In genomic region chrII:11636617-11637016, ce11 we compare ENCODE assay signal across 5 worm cellular contexts.
TF ChIP-seq lines count a peak whose summit lies in the region.

No protein-coding gene starts in this region.

TF ChIP-seq in whole organism, L1 larva, 84 proteins besides CTCF, POLR2A, EP300 and RAD21:
- TF ChIP-seq nhr-20 (tag; optimal IDR thresholded peaks at IDR 0.05; lab: Kevin White, UChicago) (no peak), fos-1 (tag; optimal IDR thresholded peaks at IDR 0.05; lab: Kevin White, UChicago) (no peak), elt-3 (tag; optimal IDR thresholded peaks at IDR 0.05; lab: Kevin White, UChicago) (no peak), fkh-8 (tag; optimal IDR thresholded peaks at IDR 0.05; lab: Kevin White, UChicago) (peak; percentile 0), lir-3 (tag; optimal IDR thresholded peaks at IDR 0.05; lab: Kevin White, UChicago; ENCODE audit: poor library complexity) (no peak), nhr-12 (tag; optimal IDR thresholded peaks at IDR 0.05; lab: Kevin White, UChicago) (no peak), ceh-88 (GFP tag; IDR thresholded peaks at IDR 0.05; lab: Robert Waterston, UW) (peak; percentile 29; the same call in 1 of the 2 replicates), nhr-71 (tag; optimal IDR thresholded peaks at IDR 0.05; lab: Kevin White, UChicago) (no peak), ztf-4 (tag; optimal IDR thresholded peaks at IDR 0.05; lab: Kevin White, UChicago) (peak; percentile 30), grh-1 (GFP tag; IDR thresholded peaks at IDR 0.05; lab: Robert Waterston, UW) (no peak), pax-3 (tag; optimal IDR thresholded peaks at IDR 0.05; lab: Kevin White, UChicago) (no peak), skn-1 (tag; optimal IDR thresholded peaks at IDR 0.05; lab: Kevin White, UChicago) (no peak), mdl-1 (tag; optimal IDR thresholded peaks at IDR 0.05; lab: Kevin White, UChicago) (no peak), nhr-85 (tag; lab: Kevin White, UChicago) (peak; percentile 67)
TF ChIP-seq in whole organism, L1 larva: peak in this region for 4.

TF ChIP-seq in whole organism, L3 larva, 47 proteins besides CTCF, POLR2A, EP300 and RAD21 (continues in another document):
- TF ChIP-seq elt-1 (tag; optimal IDR thresholded peaks at IDR 0.05; lab: Kevin White, UChicago), result no peak
- TF ChIP-seq ztf-11 (tag; optimal IDR thresholded peaks at IDR 0.05; lab: Kevin White, UChicago), result no peak
- no peak for TF ChIP-seq lin-15B (tag; optimal IDR thresholded peaks at IDR 0.05; lab: Kevin White, UChicago)
- TF ChIP-seq nhr-67 (tag; optimal IDR thresholded peaks at IDR 0.05; lab: Kevin White, UChicago), result no peak
- no peak for TF ChIP-seq ZK546.5 (tag; optimal IDR thresholded peaks at IDR 0.05; lab: Kevin White, UChicago)
- TF ChIP-seq ztf-4 (tag; optimal IDR thresholded peaks at IDR 0.05; lab: Kevin White, UChicago), result no peak
- TF ChIP-seq elt-3 (tag; optimal IDR thresholded peaks at IDR 0.05; lab: Kevin White, UChicago), result no peak
- no peak for TF ChIP-seq jun-1 (tag; optimal IDR thresholded peaks at IDR 0.05; lab: Kevin White, UChicago)
- no peak for TF ChIP-seq sea-2 (GFP tag; optimal IDR thresholded peaks at IDR 0.05; lab: Kevin White, UChicago)
- no peak for TF ChIP-seq unc-39 (tag; optimal IDR thresholded peaks at IDR 0.05; lab: Kevin White, UChicago)
- TF ChIP-seq nhr-77 (tag; optimal IDR thresholded peaks at IDR 0.05; lab: Kevin White, UChicago), result no peak
- TF ChIP-seq lsy-12 (tag; optimal IDR thresholded peaks at IDR 0.05; lab: Kevin White, UChicago), result peak; percentile 12
- TF ChIP-seq elt-2 (tag; optimal IDR thresholded peaks at IDR 0.05; lab: Kevin White, UChicago), result peak; percentile 17
- TF ChIP-seq hmg-11 (tag; optimal IDR thresholded peaks at IDR 0.05; lab: Kevin White, UChicago), result no peak
- TF ChIP-seq ama-1 (optimal IDR thresholded peaks at IDR 0.05; lab: Kevin White, UChicago), result peak; percentile 90
- no peak for TF ChIP-seq nhr-23 (tag; optimal IDR thresholded peaks at IDR 0.05; lab: Kevin White, UChicago)
- TF ChIP-seq nfya-1 (tag; optimal IDR thresholded peaks at IDR 0.05; lab: Kevin White, UChicago; ENCODE audit: insufficient read depth), result peak; percentile 6
- no peak for TF ChIP-seq fkh-2 (tag; optimal IDR thresholded peaks at IDR 0.05; lab: Kevin White, UChicago)
- TF ChIP-seq aly-2 (tag; optimal IDR thresholded peaks at IDR 0.05; lab: Kevin White, UChicago), result no peak
- no peak for TF ChIP-seq lin-39 (tag; optimal IDR thresholded peaks at IDR 0.05; lab: Kevin White, UChicago)
- TF ChIP-seq mdl-1 (tag; optimal IDR thresholded peaks at IDR 0.05; lab: Kevin White, UChicago), result no peak

TF ChIP-seq in whole organism, early embryonic, 17 proteins besides CTCF, POLR2A, EP300 and RAD21:
- peak; percentile 39; the same call in 1 of the 2 replicates for TF ChIP-seq sea-1 (GFP tag; conservative IDR thresholded peaks at IDR 0.05; lab: Robert Waterston, UW)
- no peak for TF ChIP-seq ceh-13 (GFP tag; optimal IDR thresholded peaks at IDR 0.05; lab: Kevin White, UChicago)
- peak; percentile 51 for TF ChIP-seq ama-1 (optimal IDR thresholded peaks at IDR 0.05; lab: Kevin White, UChicago)
- peak; percentile 56 for TF ChIP-seq hmg-4 (GFP tag; optimal IDR thresholded peaks at IDR 0.05; lab: Kevin White, UChicago)

TF ChIP-seq in whole organism, midembryonic, 9 proteins besides CTCF, POLR2A, EP300 and RAD21:
- TF ChIP-seq flt-1 (GFP tag; IDR thresholded peaks at IDR 0.05; lab: Robert Waterston, UW), result 0 out of 2 replicates have a peak, but pooled peaks have one; percentile 16
- TF ChIP-seq T22C8.4 (GFP tag; IDR thresholded peaks at IDR 0.05; lab: Robert Waterston, UW), result no peak

TF ChIP-seq in whole organism, young adult, 124 proteins besides CTCF, POLR2A, EP300 and RAD21:
- TF ChIP-seq ama-1 (optimal IDR thresholded peaks at IDR 0.05; lab: Kevin White, UChicago) (peak; percentile 47), ama-1 (GFP tag; optimal IDR thresholded peaks at IDR 0.05; lab: Kevin White, UChicago) (no peak), die-1 (tag; optimal IDR thresholded peaks at IDR 0.05; lab: Kevin White, UChicago) (no peak), madf-6 (GFP tag; IDR thresholded peaks at IDR 0.05; lab: Robert Waterston, UW) (no peak), nhr-120 (GFP tag; IDR thresholded peaks at IDR 0.05; lab: Robert Waterston, UW) (no peak), dox-1 (GFP tag; IDR thresholded peaks at IDR 0.05; lab: Robert Waterston, UW) (0 out of 2 replicates have a peak, but pooled peaks have one; percentile 18), bed-2 (GFP tag; IDR thresholded peaks at IDR 0.05; lab: Robert Waterston, UW) (no peak), snpc-4 (GFP tag; optimal IDR thresholded peaks at IDR 0.05; lab: Kevin White, UChicago) (no peak), snpc-4 (tag; optimal IDR thresholded peaks at IDR 0.05; lab: Kevin White, UChicago) (no peak), nfyb-1 (GFP tag; IDR thresholded peaks at IDR 0.05; lab: Robert Waterston, UW) (0 out of 2 replicates have a peak, but pooled peaks have one; percentile 50), nfya-2 (GFP tag; IDR thresholded peaks at IDR 0.05; lab: Robert Waterston, UW) (no peak), F10E7.11 (tag; optimal IDR thresholded peaks at IDR 0.05; lab: Kevin White, UChicago) (no peak), atf-7 (tag; optimal IDR thresholded peaks at IDR 0.05; lab: Kevin White, UChicago) (no peak), ztf-28 (GFP tag; IDR thresholded peaks at IDR 0.05; lab: Robert Waterston, UW) (no peak), F39B2.1 (GFP tag; IDR thresholded peaks at IDR 0.05; lab: Robert Waterston, UW) (0 out of 2 replicates have a peak, but pooled peaks have one; percentile 12), K11D2.4 (GFP tag; IDR thresholded peaks at IDR 0.05; lab: Robert Waterston, UW) (peak; percentile 46; the same call in 1 of the 2 replicates), snpc-3.4 (tag; optimal IDR thresholded peaks at IDR 0.05; lab: Kevin White, UChicago) (no peak), attf-5 (GFP tag; optimal IDR thresholded peaks at IDR 0.05; lab: Kevin White, UChicago) (no peak), F37B4.10 (GFP tag; IDR thresholded peaks at IDR 0.05; lab: Robert Waterston, UW) (no peak), ztf-22 (GFP tag; optimal IDR thresholded peaks at IDR 0.05; lab: Kevin White, UChicago) (no peak), Y79H2A.3 (GFP tag; conservative IDR thresholded peaks at IDR 0.05; lab: Robert Waterston, UW) (no peak), B0261.1 (tag; optimal IDR thresholded peaks at IDR 0.05; lab: Kevin White, UChicago) (no peak), lag-1 (GFP tag; IDR thresholded peaks at IDR 0.05; lab: Robert Waterston, UW) (no peak), ztf-25 (GFP tag; IDR thresholded peaks at IDR 0.05; lab: Robert Waterston, UW) (no peak), pha-4 (tag; optimal IDR thresholded peaks at IDR 0.05; lab: Kevin White, UChicago) (no peak), sdz-38 (tag; optimal IDR thresholded peaks at IDR 0.05; lab: Kevin White, UChicago) (no peak), somi-1 (GFP tag; optimal IDR thresholded peaks at IDR 0.05; lab: Kevin White, UChicago) (no peak)
